Worm (Caenorhabditis elegans) whole organism, L4 larva: ENCODE measurements around the gene F54A3.5.

Source experiments
- R02D3.7 ChIP-seq: fragments of 150-350 bp; sonication (generic microtip); optimal IDR thresholded peaks from 3 replicates; lab custom pipeline; 2014; ENCODE audit warnings: missing biosample characterization, missing genetic modification characterization
- aly-2 ChIP-seq: sonication (generic microtip); optimal IDR thresholded peaks from 2 replicates; lab custom pipeline; 2018; ENCODE audit warnings: missing biosample characterization, missing genetic modification characterization
- ama-1 ChIP-seq: fragments of 150-350 bp; optimal IDR thresholded peaks from 2 replicates; lab custom pipeline; 2014; ENCODE audit warnings: inconsistent platforms, mixed read lengths
- ceh-32 ChIP-seq: sonication (generic microtip); optimal IDR thresholded peaks from 2 replicates; lab custom pipeline; 2016; ENCODE audit warnings: mild to moderate bottlenecking, missing genetic modification characterization, missing compliant biosample characterization; ENCODE audit not compliant: poor library complexity
- ceh-82 ChIP-seq: sonication (generic microtip); optimal IDR thresholded peaks from 2 replicates; lab custom pipeline; 2017; ENCODE audit warnings: missing biosample characterization, missing genetic modification characterization
- daf-8 ChIP-seq: fragments of 200-800 bp; sonication (Bioruptor generic); IDR thresholded peaks from 2 replicates; pipeline ENCODE4 v1.3.6; 2022; ENCODE audit warnings: missing genetic modification characterization, missing compliant biosample characterization
- fos-1 ChIP-seq: fragments of 150-350 bp; optimal IDR thresholded peaks from 2 replicates; lab custom pipeline; 2014; ENCODE audit warnings: missing biosample characterization, missing genetic modification characterization
- nhr-28 ChIP-seq: fragments of 150-350 bp; optimal IDR thresholded peaks from 2 replicates; lab custom pipeline; 2014; ENCODE audit warnings: missing biosample characterization, missing genetic modification characterization
- nhr-76 ChIP-seq: fragments of 150-350 bp; optimal IDR thresholded peaks from 2 replicates; lab custom pipeline; 2014; ENCODE audit warnings: missing biosample characterization, missing genetic modification characterization
- nhr-77 ChIP-seq: fragments of 150-350 bp; optimal IDR thresholded peaks from 2 replicates; lab custom pipeline; 2014; ENCODE audit warnings: missing biosample characterization, missing genetic modification characterization
- pqm-1 ChIP-seq: sonication (generic microtip); optimal IDR thresholded peaks from 2 replicates; lab custom pipeline; 2017; ENCODE audit warnings: missing biosample characterization, missing genetic modification characterization
- unc-62 ChIP-seq, 3 experiments: fragments of 150-350 bp in 1 of 3; sonication (generic microtip); optimal IDR thresholded peaks in 2 of 3; peaks in 1 of 3; 1 replicate in 1 of 3; 2 replicates in 2 of 3; lab custom pipeline; 2014 to 2017; ENCODE audit warnings: missing biosample characterization in 3 of 3, missing genetic modification characterization in 3 of 3, missing genetic modification reagents in 3 of 3, missing genotype in 1 of 3
- zag-1 ChIP-seq: fragments of 150-350 bp; optimal IDR thresholded peaks from 2 replicates; lab custom pipeline; 2014; ENCODE audit warnings: missing biosample characterization, missing genetic modification characterization
- zfp-3 ChIP-seq: fragments of 200-800 bp; sonication (Bioruptor generic); conservative IDR thresholded peaks from 2 replicates; pipeline ENCODE4 v1.3.6; 2022; ENCODE audit warnings: missing genetic modification reagents, missing genetic modification characterization, missing compliant biosample characterization

ce11 chrII:2243342-2243741 is 17.8 kb upstream of the F54A3.5 start, which contains the start of gene F54A3.2:
- TF ChIP-seq ama-1 (lab: Kevin White, UChicago), result no peak
- TF ChIP-seq zag-1 (tag; lab: Kevin White, UChicago), result no peak
- TF ChIP-seq unc-62 (GFP tag; optimal IDR thresholded peaks at IDR 0.05 in 1 of 2; lab: Kevin White, UChicago), result no peak
- TF ChIP-seq unc-62 (tag; optimal IDR thresholded peaks at IDR 0.05; lab: Kevin White, UChicago), result no peak
- TF ChIP-seq R02D3.7 (tag; lab: Kevin White, UChicago), result no peak
- no peak for TF ChIP-seq ceh-32 (tag; lab: Kevin White, UChicago)
- no peak for TF ChIP-seq nhr-76 (tag; lab: Kevin White, UChicago)
- no peak for TF ChIP-seq ceh-82 (tag; lab: Kevin White, UChicago)
- TF ChIP-seq fos-1 (tag; lab: Kevin White, UChicago), result no peak
- no peak for TF ChIP-seq nhr-28 (tag; lab: Kevin White, UChicago)
- no peak for TF ChIP-seq zfp-3 (GFP tag; lab: Robert Waterston, UW)
- TF ChIP-seq nhr-77 (tag; lab: Kevin White, UChicago), result no peak
- no peak for TF ChIP-seq aly-2 (tag; lab: Kevin White, UChicago)
- no peak for TF ChIP-seq daf-8 (GFP tag; lab: Robert Waterston, UW)
- no peak for TF ChIP-seq pqm-1 (tag; lab: Kevin White, UChicago)
